Worm (Caenorhabditis elegans) whole organism, young adult: ENCODE measurements around the gene B0244.4.

Source experiments
- ZK185.1 ChIP-seq: sonication (generic microtip); optimal IDR thresholded peaks from 2 replicates; lab custom pipeline; 2016; ENCODE audit warnings: mild to moderate bottlenecking, missing genetic modification characterization, missing compliant biosample characterization; ENCODE audit not compliant: poor library complexity, severe bottlenecking
- ama-1 ChIP-seq, 3 experiments: fragments of 150-350 bp in 1 of 3; sonication (generic microtip) in 2 of 3; optimal IDR thresholded peaks; 2 replicates each; lab custom pipeline; 2014 to 2018; ENCODE audit warnings: missing biosample characterization in 2 of 3, missing genetic modification characterization in 2 of 3, missing genetic modification reagents in 2 of 3
- cebp-2 ChIP-seq: fragments of 200-800 bp; sonication (Bioruptor generic); IDR thresholded peaks from 2 replicates; pipeline ENCODE4 v1.3.6; 2022; ENCODE audit warnings: missing genetic modification characterization, missing compliant biosample characterization
- ceh-79 ChIP-seq: sonication (generic microtip); optimal IDR thresholded peaks from 2 replicates; lab custom pipeline; 2017; ENCODE audit warnings: mild to moderate bottlenecking, missing genetic modification characterization, missing compliant biosample characterization
- dpl-1 ChIP-seq: fragments of 150-350 bp; optimal IDR thresholded peaks from 2 replicates; lab custom pipeline; 2014; ENCODE audit warnings: missing biosample characterization, missing genetic modification reagents, missing genetic modification characterization

ce11 chrIII:5798747-5799146, 51.5 kb downstream of the B0244.4 start, which contains the start of gene ceh-10:
- TF ChIP-seq ama-1 (optimal IDR thresholded peaks at IDR 0.05; lab: Kevin White, UChicago) (no peak), ama-1 (GFP tag; optimal IDR thresholded peaks at IDR 0.05; lab: Kevin White, UChicago) (no peak), ZK185.1 (tag; lab: Kevin White, UChicago) (no peak), dpl-1 (GFP tag; lab: Kevin White, UChicago) (no peak), cebp-2 (GFP tag; lab: Robert Waterston, UW) (no peak), ceh-79 (no peak)
